Worm (Caenorhabditis elegans): Measurements from ENCODE around the gene C34C12.12.
A peak's percentile ranks its signal among the peaks of the same experiment; 100 is the strongest.

Gene C34C12.12

DNA sequence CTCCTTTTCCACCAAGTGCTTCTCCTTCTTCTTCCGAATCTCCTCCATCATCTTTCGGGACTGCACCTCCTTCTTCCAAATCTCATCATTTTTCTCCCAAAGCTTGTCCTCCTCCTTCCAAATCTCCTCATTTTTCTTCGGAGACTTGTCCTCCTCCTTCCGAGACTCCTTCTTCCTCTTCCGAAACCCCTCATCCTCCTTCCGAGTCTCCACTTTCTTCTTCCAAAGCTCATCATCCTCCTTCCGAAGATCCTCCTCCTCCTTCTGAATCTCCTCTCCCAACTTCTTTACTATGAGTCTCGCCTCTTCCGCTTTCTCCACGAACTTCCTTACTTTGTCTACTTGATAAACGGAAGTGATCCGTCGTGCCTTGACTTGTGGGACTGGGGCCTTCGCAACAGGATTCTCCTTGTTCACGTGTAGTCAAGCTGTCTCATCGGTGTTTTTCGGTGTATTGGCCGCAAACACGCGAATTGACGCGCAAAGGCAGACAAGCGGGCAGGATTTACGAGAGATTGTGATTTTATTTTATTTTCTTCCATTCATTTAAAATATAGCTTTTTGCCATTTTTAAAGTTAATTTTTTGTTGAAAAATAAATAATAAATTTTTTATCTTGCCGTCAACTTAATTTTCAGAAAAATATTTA, at the start of gene C34C12.12, which contains the start of gene K01A11.3:
Gene C34C12.12 (plus strand): TSS at position 632 of the 648 bp plus-strand sequence.
Gene K01A11.3 (minus strand): TSS at position 51 of the 648 bp plus-strand sequence.
- TF ChIP-seq tbx-2 (tag; optimal IDR thresholded peaks at IDR 0.05): no peak
- peak; percentile 5 for TF ChIP-seq lin-15B (tag; optimal IDR thresholded peaks at IDR 0.05)

DNA sequence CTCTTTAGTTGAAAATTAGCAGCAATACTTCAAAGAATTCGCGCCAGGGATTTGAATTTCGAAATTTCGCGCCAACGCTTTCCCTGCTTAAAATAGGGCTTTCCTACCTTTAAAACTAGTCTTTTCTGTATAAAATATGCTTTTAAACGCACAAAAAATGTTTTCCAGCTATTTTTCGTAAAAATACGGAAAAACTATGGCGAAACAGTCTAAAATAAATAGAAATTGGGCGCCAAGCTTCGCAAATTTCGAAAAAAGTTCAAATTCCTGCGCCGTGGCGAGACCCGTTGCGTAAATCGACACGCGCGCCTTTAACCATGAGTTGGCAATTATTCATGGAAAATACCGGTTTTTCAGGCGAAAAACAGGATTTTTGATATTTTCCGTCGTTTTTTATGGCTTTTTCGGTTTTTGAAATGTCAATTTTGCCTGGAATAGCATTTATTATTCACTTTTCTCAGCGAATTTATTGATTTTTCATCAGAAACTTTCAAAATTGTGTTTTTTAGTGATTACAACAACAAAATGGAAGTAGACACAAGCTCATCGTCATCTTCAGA, 48.6 kb upstream of the C34C12.12 start, which contains the start of the genes npp-9 and F59A2.5:
Gene npp-9 (minus strand): TSS at position 126 of the 560 bp plus-strand sequence.
Gene F59A2.5 (plus strand): TSS at position 510 of the 560 bp plus-strand sequence.
- peak; percentile 53 for TF ChIP-seq lin-39 (tag; optimal IDR thresholded peaks at IDR 0.05)
- TF ChIP-seq nhr-23 (tag; optimal IDR thresholded peaks at IDR 0.05): peak; percentile 48
- peak; percentile 95 for TF ChIP-seq R02D3.7 (tag; optimal IDR thresholded peaks at IDR 0.05)
- peak; percentile 80 for TF ChIP-seq nfya-1 (tag; optimal IDR thresholded peaks at IDR 0.05; ENCODE audit: insufficient read depth)
- no peak for TF ChIP-seq fos-1 (tag; optimal IDR thresholded peaks at IDR 0.05)
- no peak for TF ChIP-seq ztf-4 (tag; optimal IDR thresholded peaks at IDR 0.05)
- peak; percentile 73 for TF ChIP-seq lin-15B (tag; optimal IDR thresholded peaks at IDR 0.05)
- TF ChIP-seq hmg-11 (tag; optimal IDR thresholded peaks at IDR 0.05): peak; percentile 33
- peak in 1 of 3 experiments; percentile 7 for TF ChIP-seq elt-3 (tag; optimal IDR thresholded peaks at IDR 0.05)
- peak; percentile 40 for TF ChIP-seq nhr-25 (tag; optimal IDR thresholded peaks at IDR 0.05)
- TF ChIP-seq pha-4 (tag; optimal IDR thresholded peaks at IDR 0.05): peak; percentile 77
- no peak for TF ChIP-seq nhr-76 (tag; optimal IDR thresholded peaks at IDR 0.05)
- TF ChIP-seq pqm-1 (tag; optimal IDR thresholded peaks at IDR 0.05): peak; percentile 2

DNA sequence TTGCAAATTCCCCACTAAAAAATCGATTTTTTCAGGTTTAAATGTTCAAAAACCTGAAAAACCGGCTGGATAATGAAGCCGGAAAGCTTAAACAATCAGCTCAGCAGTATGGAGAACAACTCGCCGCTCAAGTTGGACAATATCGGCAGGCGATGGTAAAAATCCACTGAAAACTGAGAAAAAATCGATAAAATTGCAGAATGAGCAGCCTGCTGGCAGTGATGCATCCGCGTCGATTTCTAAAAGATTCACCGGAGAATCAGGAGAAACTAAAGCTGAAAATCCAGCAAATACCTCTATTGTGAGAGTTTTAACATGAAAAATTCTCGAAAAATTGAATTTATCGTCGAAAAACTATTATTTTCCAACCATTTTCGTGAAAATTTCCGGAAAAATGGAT, 47.5 kb upstream of the C34C12.12 start, which contains the start of gene golg-4:
Gene golg-4 (plus strand): TSS at position 34 of the 400 bp plus-strand sequence.
- TF ChIP-seq sea-2 (GFP tag; optimal IDR thresholded peaks at IDR 0.05) (no peak), lin-39 (tag; optimal IDR thresholded peaks at IDR 0.05) (no peak), ama-1 (optimal IDR thresholded peaks at IDR 0.05) (peak; percentile 54), ztf-11 (tag; optimal IDR thresholded peaks at IDR 0.05) (no peak), pha-4 (tag; optimal IDR thresholded peaks at IDR 0.05) (no peak), skn-1 (tag; optimal IDR thresholded peaks at IDR 0.05) (no peak), nhr-11 (tag; optimal IDR thresholded peaks at IDR 0.05) (no peak)

DNA sequence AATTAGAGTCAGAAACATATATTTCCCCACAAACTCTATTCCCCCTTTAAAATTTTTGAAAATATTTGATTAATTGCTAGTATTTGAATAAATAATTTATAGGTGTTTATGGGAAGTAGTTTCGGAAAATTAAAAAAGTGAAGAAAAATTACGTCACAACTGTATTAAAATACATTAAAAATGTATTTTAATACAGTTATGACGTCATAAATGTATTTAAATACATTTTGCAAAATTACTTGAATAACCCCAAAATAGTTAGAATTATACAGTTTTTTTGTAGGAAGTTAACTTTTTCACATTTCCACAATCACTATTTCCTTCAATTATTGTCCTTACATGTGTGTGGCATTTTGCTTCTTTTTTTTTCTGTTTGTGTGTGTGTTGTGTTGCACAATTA, 39.6 kb upstream of the C34C12.12 start:
- TF ChIP-seq hmg-11 (tag; optimal IDR thresholded peaks at IDR 0.05) (no peak), egl-5 (tag; optimal IDR thresholded peaks at IDR 0.05) (no peak), nhr-28 (tag; optimal IDR thresholded peaks at IDR 0.05) (no peak), aly-2 (tag; optimal IDR thresholded peaks at IDR 0.05) (no peak), egl-27 (tag; optimal IDR thresholded peaks at IDR 0.05) (no peak), lsy-12 (tag; optimal IDR thresholded peaks at IDR 0.05) (no peak), sea-2 (GFP tag; optimal IDR thresholded peaks at IDR 0.05) (no peak), nhr-12 (tag; optimal IDR thresholded peaks at IDR 0.05) (no peak), ama-1 (optimal IDR thresholded peaks at IDR 0.05) (no peak), nfya-1 (tag; optimal IDR thresholded peaks at IDR 0.05; ENCODE audit: insufficient read depth) (no peak), nhr-25 (tag; optimal IDR thresholded peaks at IDR 0.05) (no peak)

DNA sequence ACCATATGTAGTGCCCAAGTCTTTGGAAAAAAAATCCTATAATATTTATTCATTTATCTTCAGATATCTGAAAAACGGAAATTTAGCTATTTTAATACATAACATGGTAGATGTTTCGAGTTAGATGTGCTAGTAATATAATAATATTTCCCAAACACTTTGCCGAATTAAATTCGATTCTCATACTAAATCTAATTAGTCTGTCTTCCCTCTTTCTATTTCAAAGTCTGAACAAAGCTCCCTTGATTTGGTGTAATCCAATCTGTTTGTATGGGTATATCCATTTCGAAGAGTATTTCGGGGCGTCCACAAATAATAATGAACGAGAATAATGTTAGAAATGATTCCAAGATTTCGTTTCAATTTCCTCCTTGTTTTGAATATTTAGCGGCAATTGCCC, 38.6 kb upstream of the C34C12.12 start:
- no peak for TF ChIP-seq R02D3.7 (tag; optimal IDR thresholded peaks at IDR 0.05)
- no peak for TF ChIP-seq nhr-12 (tag; optimal IDR thresholded peaks at IDR 0.05)
- no peak for TF ChIP-seq ceh-9 (tag; optimal IDR thresholded peaks at IDR 0.05)
- TF ChIP-seq lin-39 (tag; optimal IDR thresholded peaks at IDR 0.05): no peak
- TF ChIP-seq pha-4 (tag; optimal IDR thresholded peaks at IDR 0.05): no peak
- no peak for TF ChIP-seq lin-15B (tag; optimal IDR thresholded peaks at IDR 0.05)
- no peak for TF ChIP-seq ceh-28 (tag; optimal IDR thresholded peaks at IDR 0.05)
- TF ChIP-seq nhr-76 (tag; optimal IDR thresholded peaks at IDR 0.05): no peak
- TF ChIP-seq nfya-1 (tag; optimal IDR thresholded peaks at IDR 0.05; ENCODE audit: insufficient read depth): no peak
- TF ChIP-seq nhr-67 (tag; optimal IDR thresholded peaks at IDR 0.05): no peak
- TF ChIP-seq nhr-23 (tag; optimal IDR thresholded peaks at IDR 0.05): no peak
- TF ChIP-seq ZK546.5 (tag; optimal IDR thresholded peaks at IDR 0.05): no peak
- TF ChIP-seq lsy-12 (tag; optimal IDR thresholded peaks at IDR 0.05): no peak
- no peak for TF ChIP-seq tbx-2 (tag; optimal IDR thresholded peaks at IDR 0.05)
- no peak for TF ChIP-seq mml-1 (tag; optimal IDR thresholded peaks at IDR 0.05)
